In genomic region chr3L:5579762-5580161, dm6 we compare ENCODE assay signal across 4 fruit fly cellular contexts.
A peak's percentile ranks its signal among the peaks of the same experiment; 100 is the strongest.
TF ChIP-seq lines count a peak whose summit lies in the region.

No protein-coding gene starts in this region.

- TF ChIP-seq CTCF in whole organism, embryonic (GFP tag; optimal IDR thresholded peaks at IDR 0.05; lab: Kevin White, UChicago): no peak

TF ChIP-seq in whole organism, embryonic, 481 proteins besides CTCF, POLR2A, EP300 and RAD21:
- 0 out of 3 replicates have a peak, but pooled peaks have one; percentile 15 for TF ChIP-seq ci (GFP tag; IDR thresholded peaks at IDR 0.05; lab: Robert Waterston, UW)
- no peak for TF ChIP-seq CG5953 (GFP tag; IDR thresholded peaks at IDR 0.05; lab: Robert Waterston, UW)
- TF ChIP-seq Deaf1 (tag; optimal IDR thresholded peaks at IDR 0.05; lab: Kevin White, UChicago): no peak
- no peak for TF ChIP-seq CG12942 (GFP tag; optimal IDR thresholded peaks at IDR 0.05; lab: Kevin White, UChicago)
- TF ChIP-seq Sox100B (GFP tag; optimal IDR thresholded peaks at IDR 0.05; lab: Kevin White, UChicago): no peak
- no peak for TF ChIP-seq Bdp1 (GFP tag; optimal IDR thresholded peaks at IDR 0.05; lab: Kevin White, UChicago)
- peak; percentile 80 for TF ChIP-seq Drgx (GFP tag; IDR thresholded peaks at IDR 0.05; lab: Robert Waterston, UW)
- TF ChIP-seq emc (GFP tag; optimal IDR thresholded peaks at IDR 0.05; lab: Kevin White, UChicago): no peak
- no peak for TF ChIP-seq Meics (GFP tag; optimal IDR thresholded peaks at IDR 0.05; lab: Kevin White, UChicago)
- TF ChIP-seq CG9932 (GFP tag; IDR thresholded peaks at IDR 0.05; lab: Robert Waterston, UW): 0 out of 2 replicates have a peak, but pooled peaks have one; percentile 34
- TF ChIP-seq row (GFP tag; IDR thresholded peaks at IDR 0.05; lab: Robert Waterston, UW): no peak
- no peak for TF ChIP-seq CG2116 (GFP tag; optimal IDR thresholded peaks at IDR 0.05; lab: Kevin White, UChicago)
- TF ChIP-seq CG11456 (GFP tag; IDR thresholded peaks at IDR 0.05; lab: Robert Waterston, UW): 0 out of 3 replicates have a peak, but pooled peaks have one; percentile 46
- no peak for TF ChIP-seq Nf-YA (GFP tag; IDR thresholded peaks at IDR 0.05; lab: Robert Waterston, UW)
- TF ChIP-seq HLH3B (GFP tag; IDR thresholded peaks at IDR 0.05; lab: Robert Waterston, UW): no peak
- no peak for TF ChIP-seq CG16815 (GFP tag; optimal IDR thresholded peaks at IDR 0.05; lab: Kevin White, UChicago)
- peak; percentile 30 for TF ChIP-seq sens (GFP tag; lab: Kevin White, UChicago)
- peak; percentile 89 for TF ChIP-seq Ets65A (GFP tag; lab: Kevin White, UChicago)
- no peak for TF ChIP-seq CG16779 (GFP tag; IDR thresholded peaks at IDR 0.05; lab: Robert Waterston, UW)
TF ChIP-seq in whole organism, embryonic: peak in this region for 6.

TF ChIP-seq in whole organism, prepupa, 60 proteins besides CTCF, POLR2A, EP300 and RAD21 (continues in another document):
- TF ChIP-seq OdsH (GFP tag; optimal IDR thresholded peaks at IDR 0.05; lab: Kevin White, UChicago) (no peak), Hr38 (GFP tag; optimal IDR thresholded peaks at IDR 0.05; lab: Kevin White, UChicago) (no peak), Gug (GFP tag; IDR thresholded peaks at IDR 0.05; lab: Robert Waterston, UW) (0 out of 2 replicates have a peak, but pooled peaks have one; percentile 31), fd85E (GFP tag; optimal IDR thresholded peaks at IDR 0.05; lab: Kevin White, UChicago) (no peak), fkh (GFP tag; optimal IDR thresholded peaks at IDR 0.05; lab: Kevin White, UChicago) (no peak), dsx (GFP tag; optimal IDR thresholded peaks at IDR 0.05; lab: Kevin White, UChicago; ENCODE audit: poor library complexity, severe bottlenecking) (no peak), Eip78C (GFP tag; lab: Kevin White, UChicago) (peak; percentile 63), fd59A (GFP tag; optimal IDR thresholded peaks at IDR 0.05; lab: Kevin White, UChicago) (no peak), lz (GFP tag; optimal IDR thresholded peaks at IDR 0.05; lab: Kevin White, UChicago) (no peak), eg (GFP tag; IDR thresholded peaks at IDR 0.05; lab: Robert Waterston, UW) (peak; percentile 92), CG6854 (GFP tag; optimal IDR thresholded peaks at IDR 0.05; lab: Kevin White, UChicago) (no peak), CG6808 (GFP tag; optimal IDR thresholded peaks at IDR 0.05; lab: Kevin White, UChicago) (no peak), vri (GFP tag; optimal IDR thresholded peaks at IDR 0.05; lab: Kevin White, UChicago) (no peak), CG7368 (GFP tag; optimal IDR thresholded peaks at IDR 0.05; lab: Kevin White, UChicago) (no peak), esn (GFP tag; optimal IDR thresholded peaks at IDR 0.05; lab: Kevin White, UChicago) (no peak), spab (GFP tag; optimal IDR thresholded peaks at IDR 0.05; lab: Kevin White, UChicago) (no peak), ss (GFP tag; optimal IDR thresholded peaks at IDR 0.05; lab: Kevin White, UChicago) (no peak), acj6 (GFP tag; optimal IDR thresholded peaks at IDR 0.05; lab: Kevin White, UChicago) (no peak), Sox102F (GFP tag; optimal IDR thresholded peaks at IDR 0.05; lab: Kevin White, UChicago) (no peak), CG16779 (tag; optimal IDR thresholded peaks at IDR 0.05; lab: Kevin White, UChicago) (peak; percentile 59), salr (GFP tag; optimal IDR thresholded peaks at IDR 0.05; lab: Kevin White, UChicago) (no peak), CG31627 (GFP tag; optimal IDR thresholded peaks at IDR 0.05; lab: Kevin White, UChicago) (no peak), dac (GFP tag; optimal IDR thresholded peaks at IDR 0.05; lab: Kevin White, UChicago) (peak; percentile 7), CG6163 (GFP tag; IDR thresholded peaks at IDR 0.05; lab: Robert Waterston, UW) (peak; percentile 81), Hr39 (GFP tag; optimal IDR thresholded peaks at IDR 0.05; lab: Kevin White, UChicago) (no peak), CG10631 (GFP tag; optimal IDR thresholded peaks at IDR 0.05; lab: Kevin White, UChicago) (no peak)

TF ChIP-seq in whole organism, pupa, 21 proteins besides CTCF, POLR2A, EP300 and RAD21:
- no peak for TF ChIP-seq Snoo (tag; optimal IDR thresholded peaks at IDR 0.05; lab: Kevin White, UChicago)
- TF ChIP-seq CG8159 (tag; optimal IDR thresholded peaks at IDR 0.05; lab: Kevin White, UChicago): no peak
- no peak for TF ChIP-seq CG8301 (tag; optimal IDR thresholded peaks at IDR 0.05; lab: Kevin White, UChicago)
- TF ChIP-seq CG9948 (tag; optimal IDR thresholded peaks at IDR 0.05; lab: Kevin White, UChicago): no peak
- TF ChIP-seq Pif1B (GFP tag; optimal IDR thresholded peaks at IDR 0.05; lab: Kevin White, UChicago): no peak
- TF ChIP-seq CG32121 (GFP tag; IDR thresholded peaks at IDR 0.05; lab: Robert Waterston, UW): peak; percentile 89
- TF ChIP-seq rn (GFP tag; IDR thresholded peaks at IDR 0.05; lab: Robert Waterston, UW): 0 out of 2 replicates have a peak, but pooled peaks have one; percentile 30
- no peak for TF ChIP-seq CG15710 (tag; optimal IDR thresholded peaks at IDR 0.05; lab: Kevin White, UChicago)
- TF ChIP-seq D1 (tag; optimal IDR thresholded peaks at IDR 0.05; lab: Kevin White, UChicago): no peak
- peak; percentile 88 for TF ChIP-seq CG12605 (GFP tag; IDR thresholded peaks at IDR 0.05; lab: Robert Waterston, UW)
- TF ChIP-seq Ets98B (GFP tag; IDR thresholded peaks at IDR 0.05; lab: Robert Waterston, UW): peak; percentile 84
- no peak for TF ChIP-seq gl (tag; optimal IDR thresholded peaks at IDR 0.05; lab: Kevin White, UChicago)
- TF ChIP-seq EcR (GFP tag; optimal IDR thresholded peaks at IDR 0.05; lab: Kevin White, UChicago): no peak
- TF ChIP-seq CG10348 (GFP tag; IDR thresholded peaks at IDR 0.05; lab: Robert Waterston, UW): no peak
- TF ChIP-seq CG4496 (GFP tag; IDR thresholded peaks at IDR 0.05; lab: Robert Waterston, UW): peak; percentile 81
- TF ChIP-seq CG13204 (GFP tag; optimal IDR thresholded peaks at IDR 0.05; lab: Kevin White, UChicago): no peak
- TF ChIP-seq fd96Ca (GFP tag; IDR thresholded peaks at IDR 0.05; lab: Robert Waterston, UW): peak; percentile 78
- TF ChIP-seq CG34367 (tag; optimal IDR thresholded peaks at IDR 0.05; lab: Kevin White, UChicago): no peak
- no peak for TF ChIP-seq Pif1A (GFP tag; optimal IDR thresholded peaks at IDR 0.05; lab: Kevin White, UChicago)
- no peak for TF ChIP-seq CG17806 (tag; optimal IDR thresholded peaks at IDR 0.05; lab: Kevin White, UChicago)

TF ChIP-seq in whole organism, wandering third instar larva, 38 proteins besides CTCF, POLR2A, EP300 and RAD21:
- TF ChIP-seq CG32264 (GFP tag; optimal IDR thresholded peaks at IDR 0.05; lab: Kevin White, UChicago): no peak
- TF ChIP-seq lola (GFP tag; optimal IDR thresholded peaks at IDR 0.05; lab: Kevin White, UChicago): no peak
- TF ChIP-seq Sp1 (GFP tag; optimal IDR thresholded peaks at IDR 0.05; lab: Kevin White, UChicago): peak; percentile 20
- TF ChIP-seq fru (GFP tag; optimal IDR thresholded peaks at IDR 0.05; lab: Kevin White, UChicago): peak; percentile 5

Comparison
In these comparisons a context has a peak if more than half of its experiments do, and no peak if none do; other contexts are left out.
1. Of the 7 proteins assayed by ChIP-seq in both whole organism, embryonic and whole organism, prepupa: peak only in whole organism, embryonic: none; only in whole organism, prepupa: CG16779, Gug and Lpt; in both: none; in neither: 4.